Fruit fly (Drosophila melanogaster) whole organism, embryonic: ENCODE measurements around the gene CG34454.

Source experiments
- Atf6 ChIP-seq: fragments of 200-800 bp; sonication (Bioruptor generic); IDR thresholded peaks from 2 replicates; pipeline ENCODE4 v1.3.6; 2022; ENCODE audit warnings: missing biosample characterization, missing genetic modification characterization
- Awh ChIP-seq: fragments of 200-800 bp; sonication (Bioruptor generic); IDR thresholded peaks from 2 replicates; pipeline ENCODE4, ENCODE4 v1.3.6; 2022; ENCODE audit warnings: missing biosample characterization, missing genetic modification characterization
- B-H2 ChIP-seq: fragments of 200-800 bp; sonication (Bioruptor generic); optimal IDR thresholded peaks from 2 replicates; lab custom pipeline; 2018; ENCODE audit warnings: missing biosample characterization, mild to moderate bottlenecking, missing genetic modification characterization
- CG10979 ChIP-seq: fragments of 200-800 bp; sonication (Bioruptor generic); optimal IDR thresholded peaks from 2 replicates; lab custom pipeline; 2018; ENCODE audit warnings: missing biosample characterization, mild to moderate bottlenecking, missing genetic modification characterization, moderate library complexity
- CG11696 ChIP-seq: fragments of 200-800 bp; sonication (Bioruptor generic); IDR thresholded peaks from 2 replicates; pipeline ENCODE4 v1.3.6; 2022; ENCODE audit warnings: missing biosample characterization, missing genetic modification characterization
- CG11723 ChIP-seq: fragments of 200-800 bp; sonication (Bioruptor generic); optimal IDR thresholded peaks from 2 replicates; lab custom pipeline; 2017; ENCODE audit warnings: missing biosample characterization, mild to moderate bottlenecking, missing genetic modification characterization
- CG12744 ChIP-seq: fragments of 200-800 bp; sonication (Bioruptor generic); optimal IDR thresholded peaks from 2 replicates; lab custom pipeline; 2016; ENCODE audit warnings: missing biosample characterization, missing genetic modification characterization
- CG13123 ChIP-seq: fragments of 200-800 bp; sonication (Bioruptor generic); optimal IDR thresholded peaks from 2 replicates; lab custom pipeline; 2016; ENCODE audit warnings: missing biosample characterization, missing genetic modification characterization
- CG15011 ChIP-seq: fragments of 200-800 bp; sonication (Bioruptor generic); optimal IDR thresholded peaks from 3 replicates; lab custom pipeline; 2018; ENCODE audit warnings: missing biosample characterization, mild to moderate bottlenecking, missing genetic modification characterization
- CG15601 ChIP-seq: fragments of 200-800 bp; sonication (Bioruptor generic); optimal IDR thresholded peaks from 3 replicates; lab custom pipeline; 2019; ENCODE audit warnings: missing biosample characterization, mild to moderate bottlenecking, missing genetic modification characterization, moderate library complexity
- CG17361 ChIP-seq: fragments of 200-800 bp; sonication (Bioruptor generic); IDR thresholded peaks from 3 replicates; pipeline ENCODE4 v1.3.6; 2022; ENCODE audit warnings: missing biosample characterization, missing genetic modification characterization
- CG17829 ChIP-seq: fragments of 200-800 bp; optimal IDR thresholded peaks from 2 replicates; lab custom pipeline; 2019; ENCODE audit warnings: missing biosample characterization, mild to moderate bottlenecking, missing genetic modification characterization, moderate library complexity
- CG2889 ChIP-seq: fragments of 200-800 bp; sonication (Bioruptor generic); IDR thresholded peaks from 3 replicates; pipeline ENCODE4 v1.3.6; 2022; ENCODE audit warnings: missing biosample characterization, missing genetic modification characterization
- CG31224 ChIP-seq: fragments of 200-800 bp; sonication (Bioruptor generic); IDR thresholded peaks from 2 replicates; pipeline ENCODE4 v1.3.6; 2022; ENCODE audit warnings: missing biosample characterization, missing genetic modification characterization
- CG32772 ChIP-seq: fragments of 200-800 bp; sonication (Bioruptor generic); IDR thresholded peaks from 2 replicates; pipeline ENCODE4 v1.3.6; 2022; ENCODE audit warnings: missing biosample characterization, missing genetic modification characterization
- CG3838 ChIP-seq: fragments of 200-800 bp; sonication (Bioruptor generic); optimal IDR thresholded peaks from 3 replicates; lab custom pipeline; 2016; ENCODE audit warnings: missing biosample characterization, missing genetic modification characterization
- CG4282 ChIP-seq: fragments of 200-800 bp; sonication (Bioruptor generic); optimal IDR thresholded peaks from 2 replicates; lab custom pipeline; 2016; ENCODE audit warnings: missing biosample characterization, missing genetic modification characterization
- CG43689 ChIP-seq: fragments of 200-800 bp; sonication (Bioruptor generic); IDR thresholded peaks from 2 replicates; pipeline ENCODE4 v1.3.6; 2022; ENCODE audit warnings: missing biosample characterization, missing genetic modification characterization
- CG5953 ChIP-seq: fragments of 200-800 bp; sonication (Bioruptor generic); IDR thresholded peaks from 2 replicates; pipeline ENCODE4 v1.3.6; 2022; ENCODE audit warnings: missing biosample characterization, missing genetic modification characterization
- CG6175 ChIP-seq: fragments of 200-800 bp; sonication (Bioruptor generic); IDR thresholded peaks from 3 replicates; pipeline ENCODE4 v1.3.6; 2022; ENCODE audit warnings: missing biosample characterization, missing genetic modification characterization
- CG7271 ChIP-seq: fragments of 200-800 bp; sonication (Bioruptor generic); optimal IDR thresholded peaks from 2 replicates; lab custom pipeline; 2018; ENCODE audit warnings: missing biosample characterization, mild to moderate bottlenecking, missing genetic modification characterization, moderate library complexity
- CG9817 ChIP-seq: fragments of 200-800 bp; sonication (Bioruptor generic); optimal IDR thresholded peaks from 2 replicates; lab custom pipeline; 2018; ENCODE audit warnings: missing biosample characterization, mild to moderate bottlenecking, missing genetic modification characterization, moderate library complexity
- CkIIα-i1 ChIP-seq: fragments of 200-800 bp; sonication (Bioruptor generic); IDR thresholded peaks from 2 replicates; pipeline ENCODE4 v1.3.6; 2022; ENCODE audit warnings: missing biosample characterization, missing genetic modification characterization
- Dad ChIP-seq: fragments of 200-800 bp; sonication (Bioruptor generic); optimal IDR thresholded peaks from 3 replicates; lab custom pipeline; 2016; ENCODE audit warnings: missing biosample characterization, missing genetic modification characterization
- Dfd ChIP-seq, 2 experiments: fragments of >200 bp; optimal IDR thresholded peaks; 2 replicates each; lab custom pipeline; 2017; ENCODE audit warnings: missing biosample characterization in 2 of 2, missing genetic modification characterization in 2 of 2
- Dref ChIP-seq: fragments of 200-800 bp; sonication (Bioruptor generic); IDR thresholded peaks from 2 replicates; pipeline ENCODE4 v1.3.6; 2022; ENCODE audit warnings: missing biosample characterization, missing genetic modification characterization
- Hey ChIP-seq: fragments of 200-800 bp; sonication (Bioruptor generic); optimal IDR thresholded peaks from 3 replicates; lab custom pipeline; 2018; ENCODE audit warnings: missing biosample characterization, mild to moderate bottlenecking, missing genetic modification characterization
- Opbp ChIP-seq: fragments of 200-800 bp; sonication (Bioruptor generic); IDR thresholded peaks from 3 replicates; pipeline ENCODE4 v1.3.6; 2022; ENCODE audit warnings: missing biosample characterization, missing genetic modification characterization; ENCODE audit not compliant: partially characterized antibody
- Pdp1 ChIP-seq, 2 experiments: fragments of 200-800 bp; sonication (Bioruptor generic); optimal IDR thresholded peaks; 3 replicates each; lab custom pipeline; 2016; ENCODE audit warnings: missing biosample characterization in 2 of 2, missing genetic modification characterization in 2 of 2, mild to moderate bottlenecking in 1 of 2, moderate library complexity in 1 of 2
- Sin3A ChIP-seq: fragments of >200 bp; optimal IDR thresholded peaks from 2 replicates; lab custom pipeline; 2018
- Trl ChIP-seq, 3 experiments: fragments of >200 bp in 2 of 3; fragments of 200-800 bp in 1 of 3; sonication (Bioruptor generic) in 1 of 3; optimal IDR thresholded peaks; 2 replicates in 1 of 3; 3 replicates in 2 of 3; lab custom pipeline; 2016 to 2017; ENCODE audit warnings: missing biosample characterization in 1 of 3, missing genetic modification characterization in 1 of 3
- bsh ChIP-seq, 2 experiments: fragments of 200-800 bp; sonication (Bioruptor generic); optimal IDR thresholded peaks; 2 replicates each; lab custom pipeline; 2017 to 2018; ENCODE audit warnings: mild to moderate bottlenecking in 2 of 2, missing biosample characterization in 2 of 2, missing genetic modification characterization in 2 of 2, moderate library complexity in 1 of 2
- dimm ChIP-seq: fragments of 200-800 bp; sonication (Bioruptor generic); IDR thresholded peaks from 2 replicates; pipeline ENCODE4 v1.3.6; 2022; ENCODE audit warnings: missing biosample characterization, missing genetic modification characterization
- esg ChIP-seq: fragments of 200-800 bp; sonication (Bioruptor generic); conservative IDR thresholded peaks from 2 replicates; pipeline ENCODE4 v1.3.6; 2022; ENCODE audit warnings: missing biosample characterization, missing genetic modification characterization
- ewg ChIP-seq: fragments of 200-800 bp; sonication (Bioruptor generic); optimal IDR thresholded peaks from 3 replicates; lab custom pipeline; 2017; ENCODE audit warnings: mild to moderate bottlenecking, missing biosample characterization, missing genetic modification reagents, missing genetic modification characterization
- gem ChIP-seq: fragments of 200-800 bp; sonication (Bioruptor generic); optimal IDR thresholded peaks from 2 replicates; lab custom pipeline; 2019; ENCODE audit warnings: missing biosample characterization, mild to moderate bottlenecking, missing genetic modification characterization, moderate library complexity
- ham ChIP-seq: fragments of 200-800 bp; sonication (Bioruptor generic); IDR thresholded peaks from 2 replicates; pipeline ENCODE4 v1.3.6; 2022; ENCODE audit warnings: missing biosample characterization, missing genetic modification characterization
- hkb ChIP-seq, 2 experiments: fragments of 200-800 bp in 1 of 2; fragments of >200 bp in 1 of 2; sonication (Bioruptor generic) in 1 of 2; IDR thresholded peaks in 1 of 2; optimal IDR thresholded peaks in 1 of 2; 2 replicates each; pipeline versions ENCODE4 v1.3.6 to Lab custom; 2017 to 2022; ENCODE audit warnings: missing biosample characterization in 1 of 2, missing genetic modification characterization in 1 of 2
- jumu ChIP-seq: fragments of 200-800 bp; sonication (Bioruptor generic); optimal IDR thresholded peaks from 3 replicates; lab custom pipeline; 2016; ENCODE audit warnings: missing biosample characterization, missing genetic modification characterization
- knrl ChIP-seq: fragments of 200-800 bp; sonication (Bioruptor generic); IDR thresholded peaks from 3 replicates; pipeline ENCODE4 v1.3.6; 2022; ENCODE audit warnings: missing biosample characterization, missing genetic modification characterization; ENCODE audit not compliant: partially characterized antibody
- lilli ChIP-seq: fragments of 200-800 bp; sonication (Bioruptor generic); optimal IDR thresholded peaks from 3 replicates; lab custom pipeline; 2016; ENCODE audit warnings: missing biosample characterization, missing genetic modification characterization
- luna ChIP-seq: fragments of 200-800 bp; sonication (Bioruptor generic); optimal IDR thresholded peaks from 2 replicates; lab custom pipeline; 2016; ENCODE audit warnings: missing biosample characterization, missing genetic modification characterization
- nerfin-2 ChIP-seq: fragments of 200-800 bp; sonication (Bioruptor generic); IDR thresholded peaks from 2 replicates; pipeline ENCODE4 v1.3.6; 2022; ENCODE audit warnings: missing biosample characterization, missing genetic modification characterization; ENCODE audit not compliant: partially characterized antibody
- pita ChIP-seq: fragments of 200-800 bp; sonication (Bioruptor generic); optimal IDR thresholded peaks from 2 replicates; lab custom pipeline; 2017; ENCODE audit warnings: missing biosample characterization, mild to moderate bottlenecking, missing genetic modification characterization
- pnt ChIP-seq: fragments of 200-800 bp; sonication (Bioruptor generic); optimal IDR thresholded peaks from 3 replicates; lab custom pipeline; 2016; ENCODE audit warnings: missing biosample characterization, missing genetic modification characterization
- scrt ChIP-seq: fragments of 200-800 bp; sonication (Bioruptor generic); optimal IDR thresholded peaks from 2 replicates; lab custom pipeline; 2018; ENCODE audit warnings: missing biosample characterization, mild to moderate bottlenecking, missing genetic modification characterization, moderate library complexity
- sr ChIP-seq: fragments of 200-800 bp; sonication (Bioruptor generic); IDR thresholded peaks from 3 replicates; pipeline ENCODE4 v1.3.6; 2022; ENCODE audit warnings: missing biosample characterization, missing genetic modification characterization
- ssp ChIP-seq: fragments of 200-800 bp; sonication (Bioruptor generic); IDR thresholded peaks from 2 replicates; pipeline ENCODE4 v1.3.6; 2022; ENCODE audit warnings: missing biosample characterization, missing genetic modification characterization
- ttk ChIP-seq: fragments of 200-800 bp; sonication (Bioruptor generic); IDR thresholded peaks from 2 replicates; pipeline ENCODE4 v2.1.2; 2022; ENCODE audit warnings: missing biosample characterization, missing genetic modification characterization
- tup ChIP-seq: fragments of 200-800 bp; sonication (Bioruptor generic); optimal IDR thresholded peaks from 2 replicates; lab custom pipeline; 2016; ENCODE audit warnings: missing biosample characterization, mild to moderate bottlenecking, missing genetic modification characterization, moderate library complexity

Gene CG34454

dm6 chr3L:205723-206284, 26.3 kb downstream of the CG34454 start, which contains the start of the genes Gk1 and CG13876 (continued):
- TF ChIP-seq Trl (optimal IDR thresholded peaks at IDR 0.05; lab: Kevin White, UChicago): peak in 1 of 2 experiments; percentile 9
- peak; percentile 5 for TF ChIP-seq Trl (GFP tag; optimal IDR thresholded peaks at IDR 0.05; lab: Kevin White, UChicago)
- peak; percentile 94 for TF ChIP-seq CG7271 (tag; lab: Kevin White, UChicago)
- TF ChIP-seq CG10979 (tag; lab: Kevin White, UChicago): peak; percentile 96
- TF ChIP-seq Awh (GFP tag; lab: Robert Waterston, UW): peak; percentile 95
- no peak; the same call in 2 of the 3 replicates for TF ChIP-seq knrl (GFP tag; lab: Robert Waterston, UW)
- no peak for TF ChIP-seq Opbp (GFP tag; lab: Robert Waterston, UW)
- TF ChIP-seq ttk (GFP tag; lab: Robert Waterston, UW): peak; percentile 93
- TF ChIP-seq esg: peak; percentile 85
- peak; percentile 94 for TF ChIP-seq CG9817
- no peak for TF ChIP-seq Dfd (GFP tag; optimal IDR thresholded peaks at IDR 0.05; lab: Kevin White, UChicago)
- peak; percentile 48 to 81 for TF ChIP-seq Pdp1 (GFP tag; optimal IDR thresholded peaks at IDR 0.05; lab: Kevin White, UChicago)
- peak; percentile 7 for TF ChIP-seq Dad
- peak; percentile 96 for TF ChIP-seq CG17361 (GFP tag; lab: Robert Waterston, UW)
- TF ChIP-seq CG12744 (GFP tag; lab: Kevin White, UChicago): peak; percentile 62
- no peak for TF ChIP-seq CG15011 (GFP tag; lab: Kevin White, UChicago)
- TF ChIP-seq tup (GFP tag; lab: Kevin White, UChicago): peak; percentile 73
- no peak for TF ChIP-seq CG11723 (GFP tag; lab: Kevin White, UChicago)
- no peak for TF ChIP-seq Sin3A
- TF ChIP-seq jumu: no peak
- TF ChIP-seq CG4282 (GFP tag; lab: Kevin White, UChicago): no peak
- no peak for TF ChIP-seq CG15601 (tag; lab: Kevin White, UChicago)
- TF ChIP-seq CG17829: peak; percentile 97
- peak; percentile 84 for TF ChIP-seq CG43689
- TF ChIP-seq CG11696 (GFP tag; lab: Robert Waterston, UW): peak; percentile 88
- TF ChIP-seq bsh (GFP tag; optimal IDR thresholded peaks at IDR 0.05; lab: Kevin White, UChicago): peak; percentile 76 to 96
- peak; percentile 81 for TF ChIP-seq ewg (GFP tag; lab: Kevin White, UChicago)
- TF ChIP-seq CG31224 (GFP tag; lab: Robert Waterston, UW): peak; percentile 88
- TF ChIP-seq scrt (GFP tag; lab: Kevin White, UChicago): peak; percentile 93
- TF ChIP-seq sr (GFP tag; lab: Robert Waterston, UW): no peak
- TF ChIP-seq hkb (optimal IDR thresholded peaks at IDR 0.05; lab: Kevin White, UChicago): no peak
- TF ChIP-seq hkb (GFP tag; IDR thresholded peaks at IDR 0.05; lab: Robert Waterston, UW): peak; percentile 96
- TF ChIP-seq pnt (GFP tag; lab: Kevin White, UChicago): no peak
- peak; percentile 86 for TF ChIP-seq CG13123 (GFP tag; lab: Kevin White, UChicago)
- peak; percentile 69 for TF ChIP-seq CG2889 (GFP tag; lab: Robert Waterston, UW)
- peak; percentile 97 for TF ChIP-seq B-H2 (GFP tag; lab: Kevin White, UChicago)
- TF ChIP-seq ssp: peak; percentile 78
- peak; percentile 85 for TF ChIP-seq CG5953
- peak; percentile 97 for TF ChIP-seq Atf6 (GFP tag; lab: Robert Waterston, UW)
- TF ChIP-seq Hey (tag; lab: Kevin White, UChicago): no peak
- no peak for TF ChIP-seq Dref (GFP tag; lab: Robert Waterston, UW)
- peak; percentile 85 for TF ChIP-seq CG6175 (GFP tag; lab: Robert Waterston, UW)
- peak; percentile 71; the same call in 1 of the 2 replicates for TF ChIP-seq ham (GFP tag; lab: Robert Waterston, UW)
- peak; percentile 84 for TF ChIP-seq CG32772 (GFP tag; lab: Robert Waterston, UW)
- peak; percentile 41; the same call in 1 of the 2 replicates for TF ChIP-seq CkIIα-i1 (GFP tag; lab: Robert Waterston, UW)
- TF ChIP-seq CG3838 (GFP tag; lab: Kevin White, UChicago): peak; percentile 68
- no peak for TF ChIP-seq luna (GFP tag; lab: Kevin White, UChicago)
- peak; percentile 98 for TF ChIP-seq gem (tag; lab: Kevin White, UChicago)
- no peak for TF ChIP-seq nerfin-2 (GFP tag; lab: Robert Waterston, UW)
- no peak for TF ChIP-seq pita (GFP tag; lab: Kevin White, UChicago)
- peak; percentile 86 for TF ChIP-seq lilli (GFP tag; lab: Kevin White, UChicago)
- TF ChIP-seq dimm (GFP tag; lab: Robert Waterston, UW): peak; percentile 82
